Fruit fly (Drosophila melanogaster) whole organism, prepupa: ENCODE data around the gene fy.

ENCODE experiments used
- CG11762 ChIP-seq: fragments of 200-800 bp; sonication (Bioruptor generic); optimal IDR thresholded peaks from 3 replicates; lab custom pipeline; 2016; ENCODE audit warnings: missing biosample characterization, missing genetic modification characterization; ENCODE audit not compliant: insufficient read depth
- CG1621 ChIP-seq: fragments of 200-800 bp; sonication (Bioruptor generic); optimal IDR thresholded peaks from 3 replicates; lab custom pipeline; 2018; ENCODE audit warnings: missing biosample characterization, mild to moderate bottlenecking, missing genetic modification characterization
- CG4318 ChIP-seq: fragments of 200-800 bp; sonication (Bioruptor generic); optimal IDR thresholded peaks from 3 replicates; lab custom pipeline; 2017; ENCODE audit warnings: missing biosample characterization, mild to moderate bottlenecking, missing genetic modification characterization
- CG8319 ChIP-seq: fragments of 200-800 bp; sonication (Bioruptor generic); optimal IDR thresholded peaks from 3 replicates; lab custom pipeline; 2016; ENCODE audit warnings: missing biosample characterization, missing genetic modification characterization
- CG8632 ChIP-seq: fragments of 200-800 bp; sonication (Bioruptor generic); optimal IDR thresholded peaks from 3 replicates; lab custom pipeline; 2016; ENCODE audit warnings: missing biosample characterization, missing genetic modification characterization
- Ets96B ChIP-seq: fragments of 200-800 bp; optimal IDR thresholded peaks from 2 replicates; lab custom pipeline; 2019; ENCODE audit warnings: missing biosample characterization, mild to moderate bottlenecking, missing genetic modification characterization, moderate library complexity
- Hr39 ChIP-seq: fragments of 200-800 bp; sonication (Bioruptor generic); optimal IDR thresholded peaks from 2 replicates; lab custom pipeline; 2016; ENCODE audit warnings: missing biosample characterization, missing genetic modification characterization
- Hr4 ChIP-seq: fragments of 200-800 bp; sonication (Bioruptor generic); optimal IDR thresholded peaks from 3 replicates; lab custom pipeline; 2016; ENCODE audit warnings: missing biosample characterization, missing genetic modification characterization
- Lpt ChIP-seq: fragments of 200-800 bp; sonication (Bioruptor generic); optimal IDR thresholded peaks from 3 replicates; lab custom pipeline; 2016; ENCODE audit warnings: missing biosample characterization, missing genetic modification characterization
- dac ChIP-seq: fragments of 200-800 bp; sonication (Bioruptor generic); optimal IDR thresholded peaks from 2 replicates; lab custom pipeline; 2017; ENCODE audit warnings: missing biosample characterization, mild to moderate bottlenecking, missing genetic modification characterization
- dsx ChIP-seq: fragments of 200-800 bp; optimal IDR thresholded peaks from 3 replicates; lab custom pipeline; 2019; ENCODE audit warnings: missing biosample characterization, mild to moderate bottlenecking, missing genetic modification characterization, moderate library complexity; ENCODE audit not compliant: poor library complexity, severe bottlenecking
- eg ChIP-seq: fragments of 200-800 bp; sonication (Bioruptor generic); IDR thresholded peaks from 3 replicates; pipeline ENCODE4 v1.3.6; 2022; ENCODE audit warnings: missing biosample characterization, missing genetic modification characterization
- fd85E ChIP-seq: fragments of 200-800 bp; sonication (Bioruptor generic); optimal IDR thresholded peaks from 3 replicates; lab custom pipeline; 2016; ENCODE audit warnings: missing biosample characterization, missing genetic modification characterization

DNA sequence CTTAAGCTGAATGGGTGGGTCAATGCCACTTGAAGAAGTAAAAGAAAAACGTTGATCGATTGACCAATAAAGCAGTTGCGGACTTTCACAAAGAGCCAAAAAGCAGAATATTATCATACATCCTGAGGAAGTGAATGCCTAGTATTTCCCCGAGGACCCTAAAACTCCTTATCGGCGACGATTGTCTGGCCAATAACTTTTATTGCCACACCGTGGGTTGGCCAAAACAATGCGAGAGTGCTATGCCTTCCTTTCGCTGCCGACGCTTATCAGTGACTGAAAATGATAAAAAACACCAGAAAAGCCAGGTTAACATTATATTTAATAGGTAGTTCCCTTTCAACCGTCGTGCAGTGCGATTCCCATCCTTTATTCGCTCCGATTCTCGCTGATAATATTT, 51.2 kb downstream of the fy start, which contains the start of gene Mur29B:
- TF ChIP-seq CG4318 (GFP tag; lab: Kevin White, UChicago) (no peak), fd85E (no peak), Hr39 (GFP tag; lab: Kevin White, UChicago) (no peak), CG11762 (GFP tag; lab: Kevin White, UChicago) (no peak), dsx (no peak), Lpt (no peak), Hr4 (no peak), CG8632 (GFP tag; lab: Kevin White, UChicago) (no peak), CG1621 (no peak), eg (GFP tag; lab: Robert Waterston, UW) (no peak), dac (no peak), CG8319 (GFP tag; lab: Kevin White, UChicago) (no peak), Ets96B (tag; lab: Kevin White, UChicago) (no peak)
